Worm (Caenorhabditis elegans): ENCODE data around the gene unc-58.

unc-58 gene

DNA sequence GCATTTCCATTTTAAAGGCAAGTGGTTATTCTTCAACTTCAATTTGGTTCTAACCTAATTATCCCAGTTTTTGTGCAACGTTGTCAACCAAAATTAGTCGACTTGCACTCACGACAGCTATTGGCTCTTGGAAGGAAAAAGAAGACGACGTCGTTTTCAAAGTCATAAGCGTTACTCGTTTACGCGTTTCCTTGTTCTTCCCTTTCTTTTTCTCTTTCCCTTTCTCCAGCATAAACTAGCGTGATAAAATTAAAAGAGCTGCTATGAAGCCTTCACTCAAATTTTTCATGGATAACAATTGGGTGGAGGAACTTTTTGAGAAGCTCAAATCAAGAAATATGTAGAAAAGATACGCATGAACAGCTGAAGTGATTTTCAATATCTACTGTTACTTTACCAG lies 30.2 kb upstream of the unc-58 start:
- TF ChIP-seq tbx-11 (GFP tag; IDR thresholded peaks at IDR 0.05) = no peak
- TF ChIP-seq B0310.2 (tag; optimal IDR thresholded peaks at IDR 0.05) = no peak
- no peak for TF ChIP-seq scrt-1 (GFP tag; IDR thresholded peaks at IDR 0.05)
- no peak for TF ChIP-seq F13C5.2 (tag; optimal IDR thresholded peaks at IDR 0.05)
- TF ChIP-seq aly-1 (tag; optimal IDR thresholded peaks at IDR 0.05) = no peak
- no peak for TF ChIP-seq hmg-4 (GFP tag; optimal IDR thresholded peaks at IDR 0.05)
- TF ChIP-seq ets-7 (tag; optimal IDR thresholded peaks at IDR 0.05) = no peak
- no peak for TF ChIP-seq tbx-37 (GFP tag; conservative IDR thresholded peaks at IDR 0.05)
- TF ChIP-seq hmbx-1 (tag; optimal IDR thresholded peaks at IDR 0.05) = no peak
- TF ChIP-seq flt-1 (GFP tag; IDR thresholded peaks at IDR 0.05) = no peak
- no peak for TF ChIP-seq ama-1 (optimal IDR thresholded peaks at IDR 0.05)
- no peak for TF ChIP-seq pes-1 (GFP tag; IDR thresholded peaks at IDR 0.05)
- no peak for TF ChIP-seq ceh-13 (GFP tag; optimal IDR thresholded peaks at IDR 0.05)
- TF ChIP-seq ceh-36 (tag; optimal IDR thresholded peaks at IDR 0.05) = no peak
- no peak for TF ChIP-seq sea-1 (GFP tag; conservative IDR thresholded peaks at IDR 0.05)
- no peak for TF ChIP-seq tra-4 (tag; optimal IDR thresholded peaks at IDR 0.05)

DNA sequence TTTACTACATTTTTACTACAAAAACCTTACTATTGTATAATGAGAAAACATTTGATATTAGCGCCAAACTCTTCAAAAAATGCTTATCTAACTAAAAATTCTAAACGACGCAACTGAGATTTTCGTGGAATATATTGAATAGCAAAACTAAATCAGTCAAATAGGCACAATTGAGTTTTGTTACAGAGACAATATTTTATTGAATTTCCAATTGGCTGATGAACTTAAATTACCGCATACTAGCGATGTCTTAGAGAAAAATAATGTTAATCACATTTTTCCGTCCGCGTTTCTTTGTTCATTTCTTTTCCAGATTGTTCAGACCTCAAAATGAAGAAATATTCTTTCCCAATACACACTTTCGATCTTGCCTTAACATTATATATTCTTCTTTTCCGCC lies 29.5 kb upstream of the unc-58 start:
- TF ChIP-seq sea-1 (GFP tag; conservative IDR thresholded peaks at IDR 0.05) = no peak
- TF ChIP-seq ceh-36 (tag; optimal IDR thresholded peaks at IDR 0.05) = no peak
- TF ChIP-seq flt-1 (GFP tag; IDR thresholded peaks at IDR 0.05) = no peak
- TF ChIP-seq aly-1 (tag; optimal IDR thresholded peaks at IDR 0.05) = no peak
- no peak for TF ChIP-seq hnd-1 (tag; optimal IDR thresholded peaks at IDR 0.05)
- no peak for TF ChIP-seq hmg-4 (GFP tag; optimal IDR thresholded peaks at IDR 0.05)
- no peak for TF ChIP-seq ama-1 (optimal IDR thresholded peaks at IDR 0.05)
- TF ChIP-seq tbx-37 (GFP tag; conservative IDR thresholded peaks at IDR 0.05) = no peak
- TF ChIP-seq ceh-13 (GFP tag; optimal IDR thresholded peaks at IDR 0.05) = no peak
- no peak for TF ChIP-seq hmbx-1 (tag; optimal IDR thresholded peaks at IDR 0.05)

DNA sequence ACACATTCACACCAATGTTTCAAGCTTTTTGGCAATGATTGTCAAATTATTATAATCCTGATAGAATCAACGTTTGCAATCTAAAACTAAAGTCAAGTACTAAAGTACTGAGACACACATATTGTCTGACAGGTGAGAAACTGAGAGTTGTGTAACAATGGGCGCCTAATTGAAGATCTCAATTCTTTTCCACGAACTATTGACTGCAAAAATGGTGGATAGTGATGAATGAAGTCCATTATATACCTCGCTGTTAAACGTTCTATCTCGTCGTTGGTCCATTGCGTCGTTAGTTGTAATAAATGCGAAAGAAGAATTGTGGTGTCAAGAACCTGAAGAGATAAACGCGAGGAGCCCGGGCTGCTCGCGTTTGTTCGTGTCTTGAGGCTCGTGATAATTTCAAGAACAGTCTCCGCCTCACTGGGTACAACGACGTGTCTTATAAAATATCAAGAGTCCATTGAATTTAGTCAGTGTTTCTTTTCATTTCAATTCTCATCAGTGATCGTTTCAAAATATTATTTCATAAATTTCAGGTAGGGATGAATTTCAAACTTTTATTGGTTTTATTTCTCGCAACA lies 27.2 kb upstream of the unc-58 start, which contains the start of gene F09B9.4:
F09B9.4 (plus strand) TSS at position 531 of the 581 bp plus-strand sequence.
- TF ChIP-seq hmbx-1 (tag; optimal IDR thresholded peaks at IDR 0.05) (no peak), scrt-1 (GFP tag; IDR thresholded peaks at IDR 0.05) (no peak), ets-7 (tag; optimal IDR thresholded peaks at IDR 0.05) (no peak), tbx-37 (GFP tag; conservative IDR thresholded peaks at IDR 0.05) (no peak), hnd-1 (tag; optimal IDR thresholded peaks at IDR 0.05) (no peak), B0310.2 (tag; optimal IDR thresholded peaks at IDR 0.05) (no peak), tbx-11 (GFP tag; IDR thresholded peaks at IDR 0.05) (no peak), hmg-4 (GFP tag; optimal IDR thresholded peaks at IDR 0.05) (no peak), sea-1 (GFP tag; conservative IDR thresholded peaks at IDR 0.05) (no peak), pes-1 (GFP tag; IDR thresholded peaks at IDR 0.05) (no peak), aly-1 (tag; optimal IDR thresholded peaks at IDR 0.05) (no peak)

DNA sequence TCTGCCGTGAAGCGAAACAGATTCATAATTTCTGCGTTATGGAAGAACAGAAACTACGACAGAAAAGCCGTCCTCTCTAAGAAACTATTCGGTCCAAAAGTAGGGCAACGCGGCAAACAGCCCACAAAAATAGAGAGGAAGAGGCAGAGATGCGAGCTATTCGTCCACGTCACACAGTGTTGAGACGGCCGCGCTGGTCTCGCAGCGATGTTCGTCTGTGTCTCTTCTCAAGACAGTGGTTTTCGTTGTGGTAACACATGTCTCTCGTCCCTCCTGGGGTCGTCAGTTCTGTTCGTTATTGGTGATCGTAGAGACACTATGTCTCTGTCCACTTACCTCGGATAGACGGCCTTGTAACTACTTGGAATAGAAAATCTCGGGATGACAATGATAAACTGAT lies 25.7 kb upstream of the unc-58 start, which contains the start of gene erd-2.1:
erd-2.1 (minus strand) TSS at position 114 of the 400 bp plus-strand sequence.
- TF ChIP-seq ets-7 (tag; optimal IDR thresholded peaks at IDR 0.05) (no peak), hmg-4 (GFP tag; optimal IDR thresholded peaks at IDR 0.05) (peak; percentile 59)

DNA sequence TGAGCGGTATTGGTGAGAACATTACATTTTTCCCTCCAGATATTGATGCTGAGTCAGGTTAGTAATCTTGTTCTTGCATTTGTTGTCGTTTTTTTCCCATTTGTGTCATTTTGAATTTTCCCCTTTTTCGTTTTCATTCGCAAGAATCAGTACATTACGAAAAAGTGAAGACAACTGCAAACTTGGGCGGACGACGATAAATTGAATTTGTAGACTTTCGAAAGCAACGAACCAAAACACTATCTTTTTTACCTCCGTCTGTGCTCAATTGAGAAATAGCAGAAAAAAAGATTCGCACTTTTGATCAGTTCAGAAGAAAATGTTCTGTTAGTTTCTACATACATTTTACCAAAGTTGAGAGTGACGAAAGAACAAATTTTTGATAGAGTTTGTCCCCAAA lies 22.1 kb upstream of the unc-58 start:
- TF ChIP-seq ceh-13 (GFP tag; optimal IDR thresholded peaks at IDR 0.05) (no peak), flt-1 (GFP tag; IDR thresholded peaks at IDR 0.05) (no peak), F13C5.2 (tag; optimal IDR thresholded peaks at IDR 0.05) (no peak), tbx-37 (GFP tag; conservative IDR thresholded peaks at IDR 0.05) (no peak), ets-7 (tag; optimal IDR thresholded peaks at IDR 0.05) (no peak), hmg-4 (GFP tag; optimal IDR thresholded peaks at IDR 0.05) (no peak), hnd-1 (tag; optimal IDR thresholded peaks at IDR 0.05) (no peak), ama-1 (optimal IDR thresholded peaks at IDR 0.05) (no peak), scrt-1 (GFP tag; IDR thresholded peaks at IDR 0.05) (no peak), tra-4 (tag; optimal IDR thresholded peaks at IDR 0.05) (no peak), sea-1 (GFP tag; conservative IDR thresholded peaks at IDR 0.05) (no peak), ceh-36 (tag; optimal IDR thresholded peaks at IDR 0.05) (no peak), tbx-11 (GFP tag; IDR thresholded peaks at IDR 0.05) (no peak), aly-1 (tag; optimal IDR thresholded peaks at IDR 0.05) (no peak), B0310.2 (tag; optimal IDR thresholded peaks at IDR 0.05) (no peak), hmbx-1 (tag; optimal IDR thresholded peaks at IDR 0.05) (no peak)

ce11 chrX:10154317-10154942 lies 21.4 kb upstream of the unc-58 start, which contains the start of gene F09B9.5:
TSS of gene F09B9.5 (plus strand) at chrX:10154817.
- TF ChIP-seq hmbx-1 (tag; optimal IDR thresholded peaks at IDR 0.05) = no peak
- no peak for TF ChIP-seq scrt-1 (GFP tag; IDR thresholded peaks at IDR 0.05)
- TF ChIP-seq aly-1 (tag; optimal IDR thresholded peaks at IDR 0.05) = no peak
- no peak for TF ChIP-seq F13C5.2 (tag; optimal IDR thresholded peaks at IDR 0.05)
- TF ChIP-seq ceh-36 (tag; optimal IDR thresholded peaks at IDR 0.05) = no peak
- no peak for TF ChIP-seq hmg-4 (GFP tag; optimal IDR thresholded peaks at IDR 0.05)
- 0 out of 2 replicates have a peak, but pooled peaks have one; percentile 44 for TF ChIP-seq pes-1 (GFP tag; IDR thresholded peaks at IDR 0.05)

- TF ChIP-seq ceh-36 (tag; optimal IDR thresholded peaks at IDR 0.05) (no peak), B0310.2 (tag; optimal IDR thresholded peaks at IDR 0.05) (no peak), pes-1 (GFP tag; IDR thresholded peaks at IDR 0.05) (no peak), tbx-11 (GFP tag; IDR thresholded peaks at IDR 0.05) (no peak), scrt-1 (GFP tag; IDR thresholded peaks at IDR 0.05) (no peak), hmg-4 (GFP tag; optimal IDR thresholded peaks at IDR 0.05) (no peak)
These were observed 17.9 kb upstream of the unc-58 start for ce11 chrX:10150918-10151317.
